Worm (Caenorhabditis elegans) whole organism, mixed stage, embryonic: ENCODE measurements around the gene nlp-41.

Experiments used
- M03D4.4 ChIP-seq: sonication (generic microtip); optimal IDR thresholded peaks from 2 replicates; lab custom pipeline; 2017; ENCODE audit warnings: mild to moderate bottlenecking, missing genetic modification characterization, missing compliant biosample characterization
- bed-3 ChIP-seq: fragments of 200-800 bp; sonication (Bioruptor generic); optimal IDR thresholded peaks from 3 replicates; lab custom pipeline; 2018; ENCODE audit warnings: mild to moderate bottlenecking, missing genetic modification characterization, moderate library complexity, missing compliant biosample characterization
- blmp-1 ChIP-seq: fragments of 150-350 bp; optimal IDR thresholded peaks from 2 replicates; lab custom pipeline; 2014; ENCODE audit warnings: missing biosample characterization, missing genetic modification characterization
- ceh-39 ChIP-seq: fragments of 150-350 bp; optimal IDR thresholded peaks from 2 replicates; lab custom pipeline; 2014; ENCODE audit warnings: missing biosample characterization, missing genetic modification characterization
- ceh-43 ChIP-seq: fragments of 200-800 bp; sonication (Bioruptor generic); optimal IDR thresholded peaks from 2 replicates; lab custom pipeline; 2018; ENCODE audit warnings: mild to moderate bottlenecking, missing genetic modification characterization, moderate library complexity, missing compliant biosample characterization
- ceh-83 ChIP-seq: fragments of 200-800 bp; sonication (Bioruptor generic); optimal IDR thresholded peaks from 2 replicates; lab custom pipeline; 2018; ENCODE audit warnings: mild to moderate bottlenecking, missing genetic modification characterization, missing compliant biosample characterization
- ces-1 ChIP-seq: fragments of 150-350 bp; optimal IDR thresholded peaks from 2 replicates; lab custom pipeline; 2014; ENCODE audit warnings: missing biosample characterization, missing genetic modification reagents, missing genetic modification characterization
- cnd-1 ChIP-seq: fragments of 200-800 bp; sonication (Bioruptor generic); optimal IDR thresholded peaks from 2 replicates; lab custom pipeline; 2018; ENCODE audit warnings: mild to moderate bottlenecking, missing genetic modification characterization, missing compliant biosample characterization
- drap-1 ChIP-seq: fragments of 200-800 bp; sonication (Bioruptor generic); optimal IDR thresholded peaks from 3 replicates; lab custom pipeline; 2018; ENCODE audit warnings: mild to moderate bottlenecking, missing genetic modification characterization, missing compliant biosample characterization
- elt-3 ChIP-seq: fragments of 150-350 bp; optimal IDR thresholded peaks from 2 replicates; lab custom pipeline; 2014; ENCODE audit warnings: missing biosample characterization, missing genetic modification characterization
- ham-2 ChIP-seq: fragments of 200-800 bp; sonication (Bioruptor generic); optimal IDR thresholded peaks from 2 replicates; lab custom pipeline; 2018; ENCODE audit warnings: mild to moderate bottlenecking, missing genetic modification characterization, missing compliant biosample characterization
- hlh-1 ChIP-seq: fragments of 150-350 bp; optimal IDR thresholded peaks from 2 replicates; lab custom pipeline; 2014; ENCODE audit warnings: missing biosample characterization, missing genetic modification reagents, missing genetic modification characterization
- lin-13 ChIP-seq: fragments of 150-350 bp; optimal IDR thresholded peaks from 2 replicates; lab custom pipeline; 2014; ENCODE audit warnings: missing biosample characterization, missing genetic modification characterization
- lin-32 ChIP-seq: fragments of 200-800 bp; sonication (Bioruptor generic); optimal IDR thresholded peaks from 2 replicates; lab custom pipeline; 2018; ENCODE audit warnings: mild to moderate bottlenecking, missing genetic modification characterization, missing compliant biosample characterization
- lsy-2 ChIP-seq: fragments of 150-350 bp; optimal IDR thresholded peaks from 2 replicates; lab custom pipeline; 2014; ENCODE audit warnings: missing biosample characterization, missing genetic modification characterization
- mep-1 ChIP-seq: fragments of 150-350 bp; optimal IDR thresholded peaks from 2 replicates; lab custom pipeline; 2017; ENCODE audit warnings: missing biosample characterization, missing genetic modification reagents, missing genetic modification characterization, inconsistent platforms
- mls-2 ChIP-seq: sonication (generic microtip); optimal IDR thresholded peaks from 2 replicates; lab custom pipeline; 2016; ENCODE audit warnings: mild to moderate bottlenecking, missing genetic modification characterization, moderate library complexity, missing compliant biosample characterization
- nhr-12 ChIP-seq: fragments of 150-350 bp; optimal IDR thresholded peaks from 2 replicates; lab custom pipeline; 2014; ENCODE audit warnings: missing biosample characterization, missing genetic modification characterization
- nhr-2 ChIP-seq: fragments of 150-350 bp; optimal IDR thresholded peaks from 2 replicates; lab custom pipeline; 2014; ENCODE audit warnings: missing biosample characterization, missing genetic modification characterization
- nhr-237 ChIP-seq: fragments of 150-350 bp; optimal IDR thresholded peaks from 2 replicates; lab custom pipeline; 2014; ENCODE audit warnings: missing biosample characterization, missing genetic modification characterization
- nhr-28 ChIP-seq: fragments of 150-350 bp; optimal IDR thresholded peaks from 2 replicates; lab custom pipeline; 2014; ENCODE audit warnings: missing biosample characterization, missing genetic modification characterization
- nhr-76 ChIP-seq: sonication (generic microtip); optimal IDR thresholded peaks from 2 replicates; lab custom pipeline; 2017; ENCODE audit warnings: missing biosample characterization, missing genetic modification characterization
- pha-4 ChIP-seq: fragments of 150-350 bp; optimal IDR thresholded peaks from 2 replicates; lab custom pipeline; 2018; ENCODE audit warnings: missing biosample characterization, missing genetic modification reagents, missing genetic modification characterization
- snpc-4 ChIP-seq: fragments of 150-350 bp; optimal IDR thresholded peaks from 2 replicates; lab custom pipeline; 2014; ENCODE audit warnings: missing biosample characterization, missing genetic modification characterization
- sptf-1 ChIP-seq: sonication (generic microtip); optimal IDR thresholded peaks from 2 replicates; lab custom pipeline; 2017; ENCODE audit warnings: mild to moderate bottlenecking, missing genetic modification characterization, moderate library complexity, missing compliant biosample characterization
- tbx-8 ChIP-seq: fragments of 200-800 bp; sonication (Bioruptor generic); optimal IDR thresholded peaks from 2 replicates; lab custom pipeline; 2018; ENCODE audit warnings: mild to moderate bottlenecking, missing genetic modification characterization, moderate library complexity, missing compliant biosample characterization
- unc-120 ChIP-seq: sonication (generic microtip); optimal IDR thresholded peaks from 2 replicates; lab custom pipeline; 2017; ENCODE audit warnings: missing genetic modification characterization, missing compliant biosample characterization; ENCODE audit not compliant: poor library complexity, severe bottlenecking
- unc-39 ChIP-seq: fragments of 150-350 bp; optimal IDR thresholded peaks from 2 replicates; lab custom pipeline; 2014; ENCODE audit warnings: missing biosample characterization, missing genetic modification characterization
- unc-62 ChIP-seq: fragments of 150-350 bp; optimal IDR thresholded peaks from 2 replicates; lab custom pipeline; 2014; ENCODE audit warnings: missing biosample characterization, missing genetic modification reagents, missing genetic modification characterization
- zip-8 ChIP-seq: fragments of 150-350 bp; optimal IDR thresholded peaks from 2 replicates; lab custom pipeline; 2014; ENCODE audit warnings: missing biosample characterization, missing genetic modification characterization

Gene nlp-41

ce11 chrII:14523645-14524223 is 27.0 kb upstream of the nlp-41 start, which contains the start of gene pot-2:
Gene pot-2 (plus strand): TSS chrII:14524173.
- no peak for TF ChIP-seq elt-3
- TF ChIP-seq hlh-1, result no peak
- no peak for TF ChIP-seq ceh-43 (GFP tag; lab: Kevin White, UChicago)
- no peak for TF ChIP-seq ham-2 (GFP tag; lab: Kevin White, UChicago)
- TF ChIP-seq nhr-28 (tag; lab: Kevin White, UChicago), result no peak
- TF ChIP-seq bed-3, result no peak
- TF ChIP-seq nhr-76 (tag; lab: Kevin White, UChicago), result no peak
- no peak for TF ChIP-seq drap-1 (GFP tag; lab: Kevin White, UChicago)
- no peak for TF ChIP-seq pha-4 (tag; lab: Kevin White, UChicago)
- no peak for TF ChIP-seq lin-32 (GFP tag; lab: Kevin White, UChicago)
- TF ChIP-seq M03D4.4 (tag; lab: Kevin White, UChicago), result no peak
- no peak for TF ChIP-seq ces-1 (GFP tag; lab: Kevin White, UChicago)
- TF ChIP-seq nhr-237 (tag; lab: Kevin White, UChicago), result no peak
- no peak for TF ChIP-seq blmp-1 (tag; lab: Kevin White, UChicago)
- no peak for TF ChIP-seq unc-39 (tag; lab: Kevin White, UChicago)
- TF ChIP-seq zip-8 (tag; lab: Kevin White, UChicago), result no peak
- TF ChIP-seq tbx-8 (GFP tag; lab: Kevin White, UChicago), result no peak
- no peak for TF ChIP-seq snpc-4 (tag; lab: Kevin White, UChicago)
- no peak for TF ChIP-seq nhr-12 (tag; lab: Kevin White, UChicago)
- TF ChIP-seq, all 35 proteins: peak for 0

ce11 chrII:14525013-14525412 is 25.7 kb upstream of the nlp-41 start, which contains the start of gene F57C2.4:
Gene F57C2.4 (plus strand): TSS chrII:14525313.
- TF ChIP-seq nhr-2, result no peak
- TF ChIP-seq ces-1 (GFP tag; lab: Kevin White, UChicago), result no peak
- no peak for TF ChIP-seq drap-1 (GFP tag; lab: Kevin White, UChicago)
- TF ChIP-seq ceh-83 (GFP tag; lab: Kevin White, UChicago), result no peak
- no peak for TF ChIP-seq sptf-1 (tag; lab: Kevin White, UChicago)
- TF ChIP-seq mep-1, result no peak
- TF ChIP-seq elt-3, result no peak
- no peak for TF ChIP-seq zip-8 (tag; lab: Kevin White, UChicago)
- no peak for TF ChIP-seq lin-13 (tag; lab: Kevin White, UChicago)
- no peak for TF ChIP-seq lsy-2 (tag; lab: Kevin White, UChicago)
- TF ChIP-seq nhr-28 (tag; lab: Kevin White, UChicago), result no peak
- no peak for TF ChIP-seq tbx-8 (GFP tag; lab: Kevin White, UChicago)
- no peak for TF ChIP-seq unc-62 (GFP tag; lab: Kevin White, UChicago)
- no peak for TF ChIP-seq cnd-1 (tag; lab: Kevin White, UChicago)
- no peak for TF ChIP-seq nhr-12 (tag; lab: Kevin White, UChicago)

ce11 chrII:14527104-14527503 is 23.6 kb upstream of the nlp-41 start:
- TF ChIP-seq nhr-2 (no peak), lsy-2 (tag; lab: Kevin White, UChicago) (no peak), drap-1 (GFP tag; lab: Kevin White, UChicago) (no peak), hlh-1 (no peak), pha-4 (tag; lab: Kevin White, UChicago) (no peak), unc-120 (no peak), unc-62 (GFP tag; lab: Kevin White, UChicago) (no peak), blmp-1 (tag; lab: Kevin White, UChicago) (no peak), ceh-39 (tag; lab: Kevin White, UChicago) (no peak), ham-2 (GFP tag; lab: Kevin White, UChicago) (no peak), tbx-8 (GFP tag; lab: Kevin White, UChicago) (no peak)
- TF ChIP-seq, all 35 proteins: peak for 0

ce11 chrII:14528233-14528802 is 22.4 kb upstream of the nlp-41 start, which contains the start of the genes F57C2.5 and spat-1:
Gene F57C2.5 (minus strand): TSS chrII:14528239.
Gene spat-1 (plus strand): TSS chrII:14528752.
- TF ChIP-seq zip-8 (tag; lab: Kevin White, UChicago), result no peak
- TF ChIP-seq mls-2, result peak; percentile 32
- TF ChIP-seq snpc-4 (tag; lab: Kevin White, UChicago), result no peak
- peak; percentile 95 for TF ChIP-seq lsy-2 (tag; lab: Kevin White, UChicago)
- TF ChIP-seq mep-1, result peak; percentile 20
- TF ChIP-seq bed-3, result peak; percentile 31
- TF ChIP-seq ceh-39 (tag; lab: Kevin White, UChicago), result no peak
- TF ChIP-seq ceh-43 (GFP tag; lab: Kevin White, UChicago), result peak; percentile 85
- TF ChIP-seq ces-1 (GFP tag; lab: Kevin White, UChicago), result peak; percentile 87
- TF ChIP-seq sptf-1 (tag; lab: Kevin White, UChicago), result peak; percentile 83
- TF ChIP-seq lin-32 (GFP tag; lab: Kevin White, UChicago), result peak; percentile 49
- TF ChIP-seq unc-120, result peak; percentile 31
- peak; percentile 61 for TF ChIP-seq nhr-237 (tag; lab: Kevin White, UChicago)
- peak; percentile 54 for TF ChIP-seq lin-13 (tag; lab: Kevin White, UChicago)
- peak; percentile 51 for TF ChIP-seq drap-1 (GFP tag; lab: Kevin White, UChicago)
- TF ChIP-seq M03D4.4 (tag; lab: Kevin White, UChicago), result peak; percentile 40
